Worm (Caenorhabditis elegans) whole organism, young adult: Measurements from ENCODE around the gene dhgd-1.
A peak's percentile ranks its signal among the peaks of the same experiment; 100 is the strongest.

Experiments used
- C17E4.6 ChIP-seq: fragments of 200-800 bp; sonication (Bioruptor generic); IDR thresholded peaks from 2 replicates; pipeline ENCODE4 v1.3.6; 2022; ENCODE audit warnings: missing genetic modification reagents, missing genetic modification characterization, missing compliant biosample characterization
- D2030.7 ChIP-seq: fragments of 200-800 bp; sonication (Bioruptor generic); IDR thresholded peaks from 2 replicates; pipeline ENCODE4 v1.3.6; 2022; ENCODE audit warnings: missing genetic modification reagents, missing genetic modification characterization, missing compliant biosample characterization
- F33H1.4 ChIP-seq: fragments of 200-800 bp; sonication (Bioruptor generic); IDR thresholded peaks from 2 replicates; pipeline ENCODE4 v1.3.6; 2022; ENCODE audit warnings: missing genetic modification reagents, missing genetic modification characterization, missing compliant biosample characterization
- F37B4.10 ChIP-seq: fragments of 200-800 bp; sonication (Bioruptor generic); IDR thresholded peaks from 2 replicates; pipeline ENCODE4 v1.3.6; 2022; ENCODE audit warnings: missing genetic modification characterization, missing compliant biosample characterization
- F39B2.1 ChIP-seq: fragments of 200-800 bp; sonication (Bioruptor generic); IDR thresholded peaks from 2 replicates; pipeline ENCODE4 v1.3.6; 2022; ENCODE audit warnings: missing genetic modification reagents, missing genetic modification characterization, missing compliant biosample characterization
- F49E8.2 ChIP-seq: sonication (generic microtip); optimal IDR thresholded peaks from 3 replicates; lab custom pipeline; 2017; ENCODE audit warnings: missing genetic modification characterization, mild to moderate bottlenecking, missing compliant biosample characterization, antibody characterized with exemption, moderate library complexity; ENCODE audit not compliant: insufficient read depth
- F55B11.4 ChIP-seq: sonication (generic microtip); optimal IDR thresholded peaks from 2 replicates; lab custom pipeline; 2016; ENCODE audit warnings: missing compliant biosample characterization, missing genetic modification characterization, borderline replicate concordance; ENCODE audit not compliant: insufficient read depth
- T07F8.4 ChIP-seq: sonication (generic microtip); optimal IDR thresholded peaks from 2 replicates; lab custom pipeline; 2016; ENCODE audit warnings: mild to moderate bottlenecking, missing genetic modification characterization, moderate library complexity, missing compliant biosample characterization
- ZK185.1 ChIP-seq: sonication (generic microtip); optimal IDR thresholded peaks from 2 replicates; lab custom pipeline; 2016; ENCODE audit warnings: mild to moderate bottlenecking, missing genetic modification characterization, missing compliant biosample characterization; ENCODE audit not compliant: poor library complexity, severe bottlenecking
- aptf-2 ChIP-seq: fragments of 200-800 bp; sonication (Bioruptor generic); conservative IDR thresholded peaks from 2 replicates; pipeline ENCODE4 v1.3.6; 2022; ENCODE audit warnings: missing genetic modification reagents, missing genetic modification characterization, missing compliant biosample characterization
- atf-7 ChIP-seq: sonication (generic microtip); optimal IDR thresholded peaks from 2 replicates; lab custom pipeline; 2017; ENCODE audit warnings: mild to moderate bottlenecking, missing genetic modification characterization, missing compliant biosample characterization
- athp-1 ChIP-seq: sonication (generic microtip); optimal IDR thresholded peaks from 2 replicates; lab custom pipeline; 2017; ENCODE audit warnings: mild to moderate bottlenecking, missing genetic modification characterization, missing compliant biosample characterization
- attf-6 ChIP-seq: fragments of 200-800 bp; sonication (Bioruptor generic); IDR thresholded peaks from 2 replicates; pipeline ENCODE4 v1.3.6; 2022; ENCODE audit warnings: missing genetic modification reagents, missing genetic modification characterization, missing compliant biosample characterization
- bed-1 ChIP-seq: fragments of 200-800 bp; sonication (Bioruptor generic); IDR thresholded peaks from 2 replicates; pipeline ENCODE4 v1.3.6; 2022; ENCODE audit warnings: missing genetic modification reagents, missing genetic modification characterization, missing compliant biosample characterization
- cebp-2 ChIP-seq: fragments of 200-800 bp; sonication (Bioruptor generic); IDR thresholded peaks from 2 replicates; pipeline ENCODE4 v1.3.6; 2022; ENCODE audit warnings: missing genetic modification characterization, missing compliant biosample characterization
- ceh-100 ChIP-seq: fragments of 200-800 bp; sonication (Bioruptor generic); IDR thresholded peaks from 2 replicates; pipeline ENCODE4 v1.3.6; 2022; ENCODE audit warnings: missing genetic modification reagents, missing genetic modification characterization, missing compliant biosample characterization
- ceh-91 ChIP-seq: fragments of 200-800 bp; sonication (Bioruptor generic); IDR thresholded peaks from 2 replicates; pipeline ENCODE4 v1.3.6; 2022; ENCODE audit warnings: missing genetic modification reagents, missing genetic modification characterization, missing compliant biosample characterization
- chd-7 ChIP-seq: sonication (generic microtip); optimal IDR thresholded peaks from 2 replicates; lab custom pipeline; 2016; ENCODE audit warnings: mild to moderate bottlenecking, missing genetic modification characterization, moderate library complexity, missing compliant biosample characterization
- dpl-1 ChIP-seq: fragments of 150-350 bp; optimal IDR thresholded peaks from 2 replicates; lab custom pipeline; 2014; ENCODE audit warnings: missing biosample characterization, missing genetic modification reagents, missing genetic modification characterization
- efl-1 ChIP-seq: fragments of 150-350 bp; optimal IDR thresholded peaks from 2 replicates; lab custom pipeline; 2014; ENCODE audit warnings: missing biosample characterization, missing genetic modification reagents, missing genetic modification characterization
- lin-40 ChIP-seq: sonication (generic microtip); optimal IDR thresholded peaks from 2 replicates; lab custom pipeline; 2016; ENCODE audit warnings: missing genetic modification characterization, mild to moderate bottlenecking, missing compliant biosample characterization, missing genotype, missing genetic modification reagents
- lin-54 ChIP-seq: fragments of 200-800 bp; sonication (Bioruptor generic); optimal IDR thresholded peaks from 2 replicates; lab custom pipeline; 2018; ENCODE audit warnings: mild to moderate bottlenecking, missing genetic modification characterization, missing compliant biosample characterization
- lsl-1 ChIP-seq: fragments of 200-800 bp; sonication (Bioruptor generic); optimal IDR thresholded peaks from 2 replicates; lab custom pipeline; 2018; ENCODE audit warnings: mild to moderate bottlenecking, missing genetic modification characterization, moderate library complexity, missing compliant biosample characterization
- madf-10 ChIP-seq: sonication (generic microtip); optimal IDR thresholded peaks from 2 replicates; lab custom pipeline; 2016; ENCODE audit warnings: mild to moderate bottlenecking, missing genetic modification characterization, missing compliant biosample characterization
- madf-6 ChIP-seq: fragments of 200-800 bp; sonication (Bioruptor generic); IDR thresholded peaks from 2 replicates; pipeline ENCODE4 v1.3.6; 2022; ENCODE audit warnings: missing genetic modification reagents, missing genetic modification characterization, missing compliant biosample characterization
- nfya-2 ChIP-seq: fragments of 200-800 bp; sonication (Bioruptor generic); IDR thresholded peaks from 2 replicates; pipeline ENCODE4 v1.3.6; 2022; ENCODE audit warnings: missing genetic modification reagents, missing genetic modification characterization, missing compliant biosample characterization
- nfyb-1 ChIP-seq: fragments of 200-800 bp; sonication (Bioruptor generic); IDR thresholded peaks from 2 replicates; pipeline ENCODE4 v1.3.6; 2022; ENCODE audit warnings: missing genetic modification reagents, missing genetic modification characterization, missing compliant biosample characterization
- nhr-80 ChIP-seq: sonication (generic microtip); optimal IDR thresholded peaks from 2 replicates; lab custom pipeline; 2016; ENCODE audit warnings: missing genetic modification characterization, missing compliant biosample characterization
- somi-1 ChIP-seq: fragments of 200-800 bp; sonication (Bioruptor generic); optimal IDR thresholded peaks from 2 replicates; lab custom pipeline; 2018; ENCODE audit warnings: mild to moderate bottlenecking, missing genetic modification characterization, missing compliant biosample characterization
- unc-62 ChIP-seq: fragments of 150-350 bp; optimal IDR thresholded peaks from 2 replicates; lab custom pipeline; 2014; ENCODE audit warnings: missing biosample characterization, missing genetic modification reagents, missing genetic modification characterization
- xnd-1 ChIP-seq: sonication (generic microtip); optimal IDR thresholded peaks from 2 replicates; lab custom pipeline; 2016; ENCODE audit warnings: missing genotype, missing genetic modification reagents, missing genetic modification characterization, missing compliant biosample characterization
- zfh-2 ChIP-seq: fragments of 200-800 bp; sonication (Bioruptor generic); conservative IDR thresholded peaks from 2 replicates; pipeline ENCODE4 v1.3.6; 2022; ENCODE audit warnings: missing genetic modification reagents, missing genetic modification characterization, missing compliant biosample characterization
- ztf-25 ChIP-seq: fragments of 200-800 bp; sonication (Bioruptor generic); IDR thresholded peaks from 2 replicates; pipeline ENCODE4 v1.3.6; 2022; ENCODE audit warnings: missing genetic modification reagents, missing genetic modification characterization, missing compliant biosample characterization
- ztf-26 ChIP-seq: sonication (generic microtip); optimal IDR thresholded peaks from 2 replicates; lab custom pipeline; 2017; ENCODE audit warnings: missing genetic modification characterization, missing compliant biosample characterization

Gene dhgd-1

ce11 chrII:11577397-11577796 is 25.5 kb upstream of the dhgd-1 start, which contains the start of gene pcs-1:
Gene pcs-1, minus strand, starts transcription at chrII:11577740.
- TF ChIP-seq somi-1 (GFP tag; lab: Kevin White, UChicago): no peak
- peak; percentile 7 for TF ChIP-seq nhr-80 (tag; lab: Kevin White, UChicago)
- no peak for TF ChIP-seq T07F8.4

ce11 chrII:11572944-11573343 is 21.1 kb upstream of the dhgd-1 start, which contains the start of gene F54D5.2:
Gene F54D5.2, plus strand, starts transcription at chrII:11573180.
- peak; percentile 89 for TF ChIP-seq lsl-1
- no peak for TF ChIP-seq athp-1 (tag; lab: Kevin White, UChicago)
- peak; percentile 79 for TF ChIP-seq madf-6
- TF ChIP-seq F55B11.4 (tag; lab: Kevin White, UChicago): no peak
- TF ChIP-seq D2030.7: 0 out of 2 replicates have a peak, but pooled peaks have one; percentile 12
- peak; percentile 9 for TF ChIP-seq dpl-1 (GFP tag; lab: Kevin White, UChicago)
- TF ChIP-seq efl-1 (GFP tag; lab: Kevin White, UChicago): peak; percentile 39
- peak; percentile 84 for TF ChIP-seq F33H1.4
- TF ChIP-seq F49E8.2 (tag; lab: Kevin White, UChicago): peak; percentile 32
- 0 out of 2 replicates have a peak, but pooled peaks have one; percentile 31 for TF ChIP-seq ceh-91
- TF ChIP-seq nfyb-1 (GFP tag; lab: Robert Waterston, UW): no peak
- TF ChIP-seq xnd-1: peak; percentile 62
- peak; percentile 74 for TF ChIP-seq lin-54 (GFP tag; lab: Kevin White, UChicago)

DNA sequence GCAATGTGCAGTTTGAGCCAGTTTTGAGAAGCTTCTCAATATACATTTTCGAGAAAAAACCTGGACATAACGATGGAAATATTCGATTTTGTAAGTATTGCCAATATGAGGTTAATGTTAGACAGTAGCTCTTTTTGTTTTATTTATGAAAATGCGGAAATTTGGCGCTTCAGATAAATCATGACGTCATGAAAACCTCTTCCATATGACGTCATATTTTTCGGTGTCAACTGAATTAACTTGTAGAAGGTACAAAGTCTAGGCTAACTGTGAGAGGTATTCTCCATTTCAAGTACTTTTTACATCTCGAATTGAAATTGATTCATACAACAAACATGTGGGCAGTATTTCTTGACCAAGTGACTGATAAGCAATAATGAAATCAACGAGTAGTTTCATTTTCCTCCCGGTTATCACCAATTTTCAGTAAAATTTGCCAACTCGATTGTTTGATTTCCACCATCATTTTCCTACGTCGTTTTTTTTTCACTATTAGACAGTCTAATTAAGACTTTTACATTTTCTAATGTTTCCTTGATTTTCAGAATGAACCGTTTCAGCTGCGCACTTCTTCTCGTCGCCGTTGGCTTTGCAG is 19.5 kb upstream of the dhgd-1 start, which contains the start of gene F54D5.3:
TSS of gene F54D5.3 (plus strand) at position 546 of the 595 bp plus-strand sequence.
- TF ChIP-seq atf-7 (tag; lab: Kevin White, UChicago): peak; percentile 42
- TF ChIP-seq ztf-25 (GFP tag; lab: Robert Waterston, UW): no peak
- no peak for TF ChIP-seq chd-7 (tag; lab: Kevin White, UChicago)
- TF ChIP-seq nhr-80 (tag; lab: Kevin White, UChicago): peak; percentile 65
- TF ChIP-seq lin-40: no peak
- no peak for TF ChIP-seq F39B2.1
- TF ChIP-seq, all 124 proteins: peak for 2

DNA sequence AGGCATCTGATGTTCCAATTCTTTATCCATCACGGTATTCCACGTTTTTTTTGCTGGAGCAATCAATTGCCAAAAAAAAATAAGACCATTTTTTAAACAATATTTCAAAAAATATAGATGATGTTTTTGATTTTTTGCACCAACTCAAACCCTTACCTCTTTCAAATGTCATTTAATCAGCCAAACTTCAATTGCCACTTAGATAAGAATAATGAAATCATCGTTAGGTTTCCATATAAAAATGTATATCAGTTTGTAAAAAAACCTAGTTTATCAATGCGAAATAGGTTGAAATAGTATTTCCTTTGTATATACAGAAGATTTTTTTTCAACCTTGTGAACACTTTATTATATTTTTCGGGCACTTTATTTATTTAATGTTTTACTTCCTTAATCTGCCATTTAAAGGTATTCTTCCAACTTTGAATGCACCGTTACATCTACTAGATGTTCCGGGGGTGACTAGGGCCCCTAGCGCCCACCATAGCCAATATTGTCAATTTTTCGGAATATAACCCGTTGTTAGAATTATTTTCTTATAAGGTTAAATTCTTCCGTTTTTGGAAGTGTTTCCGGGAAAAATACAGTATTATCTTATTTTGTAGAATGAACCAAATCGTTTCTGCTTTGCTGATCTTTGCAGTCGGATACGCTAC is 17.5 kb upstream of the dhgd-1 start, which contains the start of the genes F54D5.23 and F54D5.4:
TSS of gene F54D5.23 (minus strand) at position 75 of the 656 bp plus-strand sequence.
TSS of gene F54D5.4 (plus strand) at position 606 of the 656 bp plus-strand sequence.
- TF ChIP-seq ZK185.1 (tag; lab: Kevin White, UChicago): no peak
- TF ChIP-seq nhr-80 (tag; lab: Kevin White, UChicago): peak; percentile 57

- TF ChIP-seq attf-6 (GFP tag; lab: Robert Waterston, UW) (no peak), aptf-2 (GFP tag; lab: Robert Waterston, UW) (no peak), ceh-100 (GFP tag; lab: Robert Waterston, UW) (no peak), unc-62 (no peak), bed-1 (GFP tag; lab: Robert Waterston, UW) (no peak), cebp-2 (GFP tag; lab: Robert Waterston, UW) (no peak), madf-10 (tag; lab: Kevin White, UChicago) (no peak), F37B4.10 (GFP tag; lab: Robert Waterston, UW) (no peak), chd-7 (tag; lab: Kevin White, UChicago) (no peak), ZK185.1 (tag; lab: Kevin White, UChicago) (no peak), ztf-26 (tag; lab: Kevin White, UChicago) (no peak), nfya-2 (no peak), zfh-2 (GFP tag; lab: Robert Waterston, UW) (no peak), C17E4.6 (no peak)
These were observed 16.8 kb upstream of the dhgd-1 start for ce11 chrII:11568670-11569069.
